Worm (Caenorhabditis elegans): Measurements from ENCODE around the gene R09E10.8.
"Not testable (repeated sequence)": the region's sequence is repeated elsewhere in the genome, so short reads cannot be mapped to it uniquely, and the experiment has no call there.

- not testable (repeated sequence) for TF ChIP-seq sea-2 (GFP tag; optimal IDR thresholded peaks at IDR 0.05); jun-1 (tag; optimal IDR thresholded peaks at IDR 0.05); lin-39 (tag; optimal IDR thresholded peaks at IDR 0.05); pqm-1 (tag; optimal IDR thresholded peaks at IDR 0.05); hmg-11 (tag; optimal IDR thresholded peaks at IDR 0.05); ceh-16 (tag; optimal IDR thresholded peaks at IDR 0.05); ama-1 (optimal IDR thresholded peaks at IDR 0.05); zag-1 (tag; optimal IDR thresholded peaks at IDR 0.05); R02D3.7 (tag; optimal IDR thresholded peaks at IDR 0.05); unc-39 (tag; optimal IDR thresholded peaks at IDR 0.05); nhr-25 (tag; optimal IDR thresholded peaks at IDR 0.05); nfya-1 (tag; optimal IDR thresholded peaks at IDR 0.05; ENCODE audit: insufficient read depth); pha-4 (tag; optimal IDR thresholded peaks at IDR 0.05); skn-1 (tag; optimal IDR thresholded peaks at IDR 0.05)
These were observed 12.4 kb upstream of the R09E10.8 start, which contains the start of gene R09E10.1 for ce11 chrIV:10322650-10323049.
